Fruit fly (Drosophila melanogaster): ENCODE data around the gene Naprt.

Gene Naprt

dm6 chr2L:4222921-4223279, 25.0 kb upstream of the Naprt start (continued):
- TF ChIP-seq CG5953 (GFP tag; IDR thresholded peaks at IDR 0.05) = no peak
- no peak for TF ChIP-seq mirr (GFP tag; optimal IDR thresholded peaks at IDR 0.05)
- peak; percentile 31; the same call in 1 of the 2 replicates for TF ChIP-seq wdn (GFP tag; IDR thresholded peaks at IDR 0.05)
- peak; percentile 42; the same call in 1 of the 2 replicates for TF ChIP-seq ranshi (GFP tag; IDR thresholded peaks at IDR 0.05)
- TF ChIP-seq Abd-B (GFP tag; optimal IDR thresholded peaks at IDR 0.05) = peak; percentile 34
- TF ChIP-seq ind (GFP tag; optimal IDR thresholded peaks at IDR 0.05) = peak; percentile 45
- TF ChIP-seq yki (optimal IDR thresholded peaks at IDR 0.05) = no peak
- TF ChIP-seq Lhr (GFP tag; optimal IDR thresholded peaks at IDR 0.05) = no peak
- no peak for TF ChIP-seq seq (GFP tag; IDR thresholded peaks at IDR 0.05)
- peak; percentile 31 for TF ChIP-seq CG10462 (GFP tag; optimal IDR thresholded peaks at IDR 0.05)
- TF ChIP-seq Xbp1 (GFP tag; optimal IDR thresholded peaks at IDR 0.05) = peak; percentile 62
- TF ChIP-seq Awh (GFP tag; IDR thresholded peaks at IDR 0.05) = 0 out of 2 replicates have a peak, but pooled peaks have one; percentile 21
- TF ChIP-seq CHES-1-like (GFP tag; optimal IDR thresholded peaks at IDR 0.05) = peak; percentile 11
- 0 out of 2 replicates have a peak, but pooled peaks have one; percentile 28 for TF ChIP-seq sisA (GFP tag; IDR thresholded peaks at IDR 0.05)
- no peak for TF ChIP-seq Doc3 (GFP tag; IDR thresholded peaks at IDR 0.05; ENCODE audit: partially characterized antibody)
- TF ChIP-seq Max (GFP tag; optimal IDR thresholded peaks at IDR 0.05) = peak; percentile 11
- no peak for TF ChIP-seq slp2 (GFP tag; optimal IDR thresholded peaks at IDR 0.05)
- peak; percentile 18 for TF ChIP-seq Hsf (GFP tag; optimal IDR thresholded peaks at IDR 0.05)
- TF ChIP-seq mam (GFP tag; optimal IDR thresholded peaks at IDR 0.05) = peak; percentile 10
- TF ChIP-seq CG34224 (GFP tag; IDR thresholded peaks at IDR 0.05; ENCODE audit: partially characterized antibody) = no peak
- peak; percentile 54 for TF ChIP-seq CG18619 (GFP tag; optimal IDR thresholded peaks at IDR 0.05)
- peak; percentile 46 for TF ChIP-seq ATbp (GFP tag; optimal IDR thresholded peaks at IDR 0.05)
- no peak for TF ChIP-seq unc-4 (GFP tag; IDR thresholded peaks at IDR 0.05; ENCODE audit: partially characterized antibody)
- TF ChIP-seq ham (GFP tag; IDR thresholded peaks at IDR 0.05) = no peak
- peak; percentile 42; the same call in 1 of the 2 replicates for TF ChIP-seq Atf6 (GFP tag; IDR thresholded peaks at IDR 0.05)
- TF ChIP-seq al (GFP tag; IDR thresholded peaks at IDR 0.05) = 0 out of 2 replicates have a peak, but pooled peaks have one; percentile 32
- peak; percentile 42 for TF ChIP-seq dmrt99B (tag; optimal IDR thresholded peaks at IDR 0.05)
- peak; percentile 28 for TF ChIP-seq cato (GFP tag; optimal IDR thresholded peaks at IDR 0.05; ENCODE audit: borderline replicate concordance)
- 0 out of 2 replicates have a peak, but pooled peaks have one; percentile 8 for TF ChIP-seq Ptx1 (GFP tag; IDR thresholded peaks at IDR 0.05)
- no peak for TF ChIP-seq CG34376 (GFP tag; optimal IDR thresholded peaks at IDR 0.05)
- TF ChIP-seq inv (GFP tag; IDR thresholded peaks at IDR 0.05; ENCODE audit: partially characterized antibody) = no peak
- no peak for TF ChIP-seq CG16813 (GFP tag; IDR thresholded peaks at IDR 0.05; ENCODE audit: partially characterized antibody)
- TF ChIP-seq CG6654 (GFP tag; optimal IDR thresholded peaks at IDR 0.05) = peak; percentile 17
- peak; percentile 65 for TF ChIP-seq CG11504 (tag; optimal IDR thresholded peaks at IDR 0.05)
- TF ChIP-seq rib (GFP tag; IDR thresholded peaks at IDR 0.05) = no peak
- peak; percentile 28 for TF ChIP-seq oc (tag; optimal IDR thresholded peaks at IDR 0.05)
- TF ChIP-seq chinmo (GFP tag; IDR thresholded peaks at IDR 0.05; ENCODE audit: partially characterized antibody) = no peak
- TF ChIP-seq nmo (GFP tag; optimal IDR thresholded peaks at IDR 0.05) = peak; percentile 73
- peak; percentile 78 for TF ChIP-seq CG16815 (GFP tag; optimal IDR thresholded peaks at IDR 0.05)
- TF ChIP-seq ssp (GFP tag; IDR thresholded peaks at IDR 0.05) = 0 out of 2 replicates have a peak, but pooled peaks have one; percentile 6
- no peak for TF ChIP-seq CG12769 (tag; optimal IDR thresholded peaks at IDR 0.05)
- TF ChIP-seq Dbx (GFP tag; IDR thresholded peaks at IDR 0.05) = peak; percentile 57; the same call in 1 of the 3 replicates
- no peak for TF ChIP-seq cad (GFP tag; optimal IDR thresholded peaks at IDR 0.05)
- TF ChIP-seq CG12104 (GFP tag; optimal IDR thresholded peaks at IDR 0.05) = peak; percentile 41
- TF ChIP-seq amos (GFP tag; IDR thresholded peaks at IDR 0.05; ENCODE audit: partially characterized antibody) = no peak
- peak; percentile 13 for TF ChIP-seq odd (GFP tag; optimal IDR thresholded peaks at IDR 0.05)
- TF ChIP-seq pita (GFP tag; optimal IDR thresholded peaks at IDR 0.05) = no peak
- TF ChIP-seq CG7987 (GFP tag; optimal IDR thresholded peaks at IDR 0.05) = peak; percentile 25
- no peak for TF ChIP-seq gsb (GFP tag; IDR thresholded peaks at IDR 0.05)
- no peak for TF ChIP-seq fd64A (GFP tag; optimal IDR thresholded peaks at IDR 0.05)
